Worm (Caenorhabditis elegans): Measurements from ENCODE around the gene srx-128.
A peak's percentile ranks its signal among the peaks of the same experiment; 100 is the strongest.

srx-128 gene

DNA sequence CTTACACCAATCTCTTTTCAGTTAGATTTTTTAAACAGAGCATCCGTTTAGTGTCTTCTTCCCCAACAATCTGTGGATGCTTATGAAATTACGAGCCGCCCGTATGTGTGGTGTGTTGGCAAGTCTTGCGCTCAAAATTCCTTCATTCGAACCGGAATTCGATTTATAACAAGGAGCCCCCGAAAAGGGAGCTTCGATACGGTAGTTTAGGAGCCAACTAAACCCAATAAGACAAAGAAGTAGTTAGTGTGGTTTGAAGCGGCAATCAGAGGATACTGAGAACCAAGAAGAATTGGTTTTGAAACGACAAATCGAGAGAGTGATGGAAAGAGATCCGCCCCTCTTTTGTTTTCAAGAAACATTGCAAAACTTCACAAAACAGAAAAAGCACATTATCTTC lies 24.9 kb upstream of the srx-128 start:
- TF ChIP-seq nfya-1 (tag; optimal IDR thresholded peaks at IDR 0.05) (no peak), ceh-48 (tag; optimal IDR thresholded peaks at IDR 0.05) (no peak), ceh-22 (tag; optimal IDR thresholded peaks at IDR 0.05) (no peak), F13H6.1 (tag; optimal IDR thresholded peaks at IDR 0.05) (no peak), gmeb-2 (tag; optimal IDR thresholded peaks at IDR 0.05) (no peak), fax-1 (tag; optimal IDR thresholded peaks at IDR 0.05) (no peak), sox-2 (GFP tag; IDR thresholded peaks at IDR 0.05) (no peak), unc-42 (tag; optimal IDR thresholded peaks at IDR 0.05) (peak; percentile 68), tbx-7 (tag; optimal IDR thresholded peaks at IDR 0.05) (no peak)

DNA sequence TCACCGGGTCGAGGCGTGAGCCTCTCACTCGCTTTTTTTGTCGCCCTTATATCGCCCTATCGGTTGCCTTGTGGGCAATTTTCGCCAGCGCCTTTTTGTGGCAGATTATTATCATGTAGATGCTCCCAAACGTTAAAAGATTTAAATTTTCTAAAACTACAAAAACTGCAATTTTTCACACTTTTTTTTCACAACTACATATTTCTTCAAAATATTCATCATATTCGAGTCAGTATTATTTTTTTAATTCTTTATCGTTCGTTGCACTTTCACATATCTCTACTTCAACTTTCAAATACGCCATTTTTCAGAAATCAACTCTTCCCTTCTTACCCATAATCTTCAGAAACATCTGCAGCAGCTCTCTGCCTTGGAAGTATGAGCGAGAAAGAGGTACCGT lies 24.3 kb upstream of the srx-128 start, which contains the start of gene ceh-24:
TSS of gene ceh-24 (plus strand) at position 301 of the 400 bp plus-strand sequence.
- no peak for TF ChIP-seq unc-86 (tag; optimal IDR thresholded peaks at IDR 0.05)

DNA sequence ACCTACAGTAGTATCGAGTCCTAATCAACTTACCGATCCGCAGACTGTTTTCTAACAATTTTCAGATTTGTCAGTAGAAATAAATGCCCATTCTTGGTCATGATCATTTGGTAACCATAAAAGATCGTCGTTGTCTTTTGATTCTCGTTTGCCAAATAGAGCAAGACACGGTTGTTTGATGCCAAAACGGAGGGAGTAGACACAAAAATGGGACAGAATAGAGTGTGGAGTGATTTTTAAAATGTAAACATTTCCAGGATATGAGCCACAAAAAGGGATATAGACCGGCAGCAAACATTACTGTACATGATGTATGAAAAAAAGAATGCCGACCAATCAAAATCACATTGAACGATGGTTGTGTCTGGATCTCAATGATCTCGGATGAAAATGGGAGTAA lies 20.4 kb upstream of the srx-128 start, which contains the start of gene F55B12.2:
TSS of gene F55B12.2 (minus strand) at position 101 of the 400 bp plus-strand sequence.
- TF ChIP-seq ceh-45 (GFP tag; IDR thresholded peaks at IDR 0.05) (no peak), syd-9 (tag; optimal IDR thresholded peaks at IDR 0.05) (no peak)

DNA sequence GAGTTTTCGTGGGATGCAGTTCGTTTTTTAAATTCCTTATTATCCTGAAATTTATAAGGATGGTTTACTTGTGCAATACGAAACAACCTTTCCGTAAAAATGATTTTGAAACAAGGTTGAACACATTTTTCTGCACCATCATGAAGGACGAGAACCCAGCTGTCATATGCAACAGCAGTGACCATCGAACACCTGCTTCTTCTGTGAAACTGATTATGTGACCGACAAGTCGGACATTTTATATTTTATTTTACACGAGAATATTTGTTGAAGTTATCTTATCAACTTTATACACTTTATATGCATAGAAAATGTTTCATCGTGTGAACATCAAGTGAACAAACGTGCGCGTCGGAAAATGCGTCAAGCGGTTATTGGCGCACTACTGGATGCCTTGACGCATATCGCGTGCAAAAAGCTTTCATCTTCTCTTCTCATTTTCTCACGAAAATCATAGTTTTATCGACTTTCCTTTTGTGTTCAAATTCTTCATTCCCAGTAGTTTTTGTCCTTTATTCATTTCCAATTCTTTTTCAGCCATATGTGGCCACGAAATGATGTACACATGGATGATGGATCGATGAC lies 18.4 kb upstream of the srx-128 start, which contains the start of gene sel-10:
TSS of gene sel-10 (plus strand) at position 538 of the 585 bp plus-strand sequence.
- TF ChIP-seq rnt-1 (tag; optimal IDR thresholded peaks at IDR 0.05) (peak; percentile 11), dve-1 (tag; optimal IDR thresholded peaks at IDR 0.05) (no peak), elt-2 (tag; optimal IDR thresholded peaks at IDR 0.05) (peak; percentile 41), ceh-31 (tag; optimal IDR thresholded peaks at IDR 0.05) (peak; percentile 33), ceh-34 (tag; optimal IDR thresholded peaks at IDR 0.05) (no peak), ama-1 (optimal IDR thresholded peaks at IDR 0.05) (no peak), ceh-14 (tag; optimal IDR thresholded peaks at IDR 0.05) (no peak), ceh-24 (tag; optimal IDR thresholded peaks at IDR 0.05) (no peak), ceh-48 (tag; optimal IDR thresholded peaks at IDR 0.05) (peak; percentile 7), nfya-1 (tag; optimal IDR thresholded peaks at IDR 0.05) (peak; percentile 25), syd-9 (tag; optimal IDR thresholded peaks at IDR 0.05) (no peak), ztf-16 (tag; optimal IDR thresholded peaks at IDR 0.05) (no peak), ceh-18 (tag; optimal IDR thresholded peaks at IDR 0.05) (no peak), pag-3 (tag; optimal IDR thresholded peaks at IDR 0.05; ENCODE audit: borderline replicate concordance) (no peak), tbx-2 (tag; optimal IDR thresholded peaks at IDR 0.05) (peak; percentile 19)

DNA sequence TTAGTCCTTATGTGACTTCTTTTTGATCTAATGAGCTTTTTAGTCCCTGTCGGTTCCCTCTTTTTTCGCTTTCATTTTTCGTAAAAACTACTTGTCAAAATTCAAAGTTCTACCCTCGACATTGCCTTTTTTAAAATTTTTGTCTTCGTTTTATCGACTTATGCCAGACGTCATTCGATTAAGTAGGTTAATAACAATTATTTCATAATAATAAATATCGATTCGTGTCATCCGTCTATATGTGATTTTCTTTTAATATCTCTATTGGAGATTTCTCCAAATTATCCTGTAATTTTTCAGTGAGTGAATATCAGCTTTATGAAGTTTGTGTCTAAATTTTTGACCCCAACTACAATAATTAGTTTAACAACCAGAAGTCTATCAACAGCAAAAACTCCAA lies 14.5 kb upstream of the srx-128 start, which contains the start of gene hpo-31:
TSS of gene hpo-31 (plus strand) at position 301 of the 400 bp plus-strand sequence.
- TF ChIP-seq unc-42 (tag; optimal IDR thresholded peaks at IDR 0.05): no peak
- no peak for TF ChIP-seq pat-9 (tag; optimal IDR thresholded peaks at IDR 0.05)
- no peak for TF ChIP-seq K09A11.1 (tag; optimal IDR thresholded peaks at IDR 0.05; ENCODE audit: insufficient read depth)
- TF ChIP-seq elt-2 (tag; optimal IDR thresholded peaks at IDR 0.05): no peak
- no peak for TF ChIP-seq sdc-2 (tag; optimal IDR thresholded peaks at IDR 0.05)

DNA sequence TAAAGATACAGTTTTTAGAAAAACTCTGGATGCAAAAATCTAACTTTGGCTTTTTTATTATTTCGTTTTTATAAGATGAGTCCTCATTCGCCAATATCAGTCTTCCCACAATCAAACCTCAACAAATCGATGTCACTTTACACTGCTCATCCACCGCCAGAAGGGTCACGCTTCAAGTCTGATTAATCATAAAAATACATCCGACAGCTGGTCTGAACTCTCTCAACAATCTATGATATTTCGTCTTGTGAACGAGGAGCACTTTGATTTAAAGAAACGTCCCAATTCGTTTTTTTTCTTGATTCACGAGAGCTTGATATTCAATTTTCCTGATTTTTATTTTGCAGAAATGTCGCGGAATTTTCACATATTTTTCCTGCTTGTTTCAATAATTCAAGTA lies 9.4 kb upstream of the srx-128 start, which contains the start of gene nrf-5:
TSS of gene nrf-5 (plus strand) at position 348 of the 400 bp plus-strand sequence.
- TF ChIP-seq rnt-1 (tag; optimal IDR thresholded peaks at IDR 0.05) (no peak), hlh-6 (tag; optimal IDR thresholded peaks at IDR 0.05) (no peak), fkh-10 (GFP tag; optimal IDR thresholded peaks at IDR 0.05) (no peak), ztf-16 (tag; optimal IDR thresholded peaks at IDR 0.05) (no peak), unc-55 (GFP tag; optimal IDR thresholded peaks at IDR 0.05) (peak; percentile 14), hlh-15 (tag; optimal IDR thresholded peaks at IDR 0.05) (no peak), pha-2 (tag; optimal IDR thresholded peaks at IDR 0.05) (no peak), pha-4 (tag; optimal IDR thresholded peaks at IDR 0.05) (no peak)
